Worm (Caenorhabditis elegans) whole organism, L3 larva: Measurements from ENCODE around the gene C55B6.1.

Experiments used
- R02D3.7 ChIP-seq: fragments of 150-350 bp; optimal IDR thresholded peaks from 2 replicates; lab custom pipeline; 2014; ENCODE audit warnings: missing biosample characterization, missing genetic modification characterization
- ama-1 ChIP-seq: fragments of 150-350 bp; optimal IDR thresholded peaks from 2 replicates; lab custom pipeline; 2018
- ceh-16 ChIP-seq: sonication (generic microtip); optimal IDR thresholded peaks from 2 replicates; lab custom pipeline; 2017; ENCODE audit warnings: missing biosample characterization, missing genetic modification characterization
- ceh-28 ChIP-seq: fragments of 150-350 bp; optimal IDR thresholded peaks from 2 replicates; lab custom pipeline; 2014; ENCODE audit warnings: missing biosample characterization, missing genetic modification reagents, missing genetic modification characterization
- ceh-9 ChIP-seq: sonication (generic microtip); optimal IDR thresholded peaks from 2 replicates; lab custom pipeline; 2018; ENCODE audit warnings: missing biosample characterization, missing genetic modification characterization
- daf-12 ChIP-seq: fragments of 150-350 bp; optimal IDR thresholded peaks from 2 replicates; lab custom pipeline; 2014; ENCODE audit warnings: missing biosample characterization, missing genetic modification reagents, missing genetic modification characterization
- egl-5 ChIP-seq: fragments of 150-350 bp; optimal IDR thresholded peaks from 2 replicates; lab custom pipeline; 2017; ENCODE audit warnings: missing biosample characterization, missing genetic modification reagents, missing genetic modification characterization, inconsistent platforms
- elt-1 ChIP-seq: fragments of 150-350 bp; optimal IDR thresholded peaks from 2 replicates; lab custom pipeline; 2014; ENCODE audit warnings: missing biosample characterization, missing genetic modification characterization
- elt-2 ChIP-seq: sonication (generic microtip); optimal IDR thresholded peaks from 2 replicates; lab custom pipeline; 2016; ENCODE audit warnings: missing genetic modification reagents, mild to moderate bottlenecking, missing genetic modification characterization, missing compliant biosample characterization
- elt-3 ChIP-seq, 3 experiments: fragments of 150-350 bp in 1 of 3; sonication (generic microtip) in 2 of 3; optimal IDR thresholded peaks; 2 replicates in 2 of 3; 4 replicates in 1 of 3; lab custom pipeline; 2014 to 2017; ENCODE audit warnings: missing biosample characterization in 3 of 3, missing genetic modification characterization in 3 of 3
- fkh-10 ChIP-seq: sonication (generic microtip); optimal IDR thresholded peaks from 2 replicates; lab custom pipeline; 2017; ENCODE audit warnings: missing biosample characterization, missing genetic modification reagents, missing genetic modification characterization
- fos-1 ChIP-seq: fragments of 150-350 bp; optimal IDR thresholded peaks from 2 replicates; lab custom pipeline; 2014; ENCODE audit warnings: missing biosample characterization, missing genetic modification characterization
- hmg-11 ChIP-seq: sonication (generic microtip); optimal IDR thresholded peaks from 2 replicates; lab custom pipeline; 2016; ENCODE audit warnings: missing genetic modification characterization, missing compliant biosample characterization
- lin-15B ChIP-seq: fragments of 150-350 bp; optimal IDR thresholded peaks from 2 replicates; lab custom pipeline; 2014; ENCODE audit warnings: missing biosample characterization, missing genetic modification characterization
- lin-39 ChIP-seq: fragments of 150-350 bp; optimal IDR thresholded peaks from 2 replicates; lab custom pipeline; 2018; ENCODE audit warnings: missing biosample characterization, missing genetic modification reagents, missing genetic modification characterization
- lsy-12 ChIP-seq: sonication (generic microtip); optimal IDR thresholded peaks from 2 replicates; lab custom pipeline; 2016; ENCODE audit warnings: mild to moderate bottlenecking, missing genetic modification characterization, missing compliant biosample characterization
- mdl-1 ChIP-seq: fragments of 150-350 bp; optimal IDR thresholded peaks from 2 replicates; lab custom pipeline; 2014; ENCODE audit warnings: missing biosample characterization, missing genetic modification characterization
- mml-1 ChIP-seq: fragments of 150-350 bp; sonication (generic microtip); optimal IDR thresholded peaks from 3 replicates; lab custom pipeline; 2014; ENCODE audit warnings: missing biosample characterization, missing genetic modification characterization
- nfya-1 ChIP-seq: sonication (generic microtip); optimal IDR thresholded peaks from 2 replicates; lab custom pipeline; 2017; ENCODE audit warnings: missing genetic modification characterization, mild to moderate bottlenecking, missing compliant biosample characterization, antibody characterized with exemption, moderate library complexity; ENCODE audit not compliant: insufficient read depth
- nhr-11 ChIP-seq: fragments of 150-350 bp; optimal IDR thresholded peaks from 2 replicates; lab custom pipeline; 2014; ENCODE audit warnings: missing biosample characterization, missing genetic modification characterization
- nhr-12 ChIP-seq: fragments of 150-350 bp; optimal IDR thresholded peaks from 2 replicates; lab custom pipeline; 2014; ENCODE audit warnings: missing biosample characterization, missing genetic modification characterization
- nhr-23 ChIP-seq: fragments of 150-350 bp; optimal IDR thresholded peaks from 2 replicates; lab custom pipeline; 2014; ENCODE audit warnings: missing biosample characterization, missing genetic modification reagents, missing genetic modification characterization
- nhr-237 ChIP-seq: fragments of 150-350 bp; optimal IDR thresholded peaks from 2 replicates; lab custom pipeline; 2014; ENCODE audit warnings: missing biosample characterization, missing genetic modification characterization
- nhr-28 ChIP-seq: fragments of 150-350 bp; optimal IDR thresholded peaks from 2 replicates; lab custom pipeline; 2014; ENCODE audit warnings: missing biosample characterization, missing genetic modification characterization
- nhr-43 ChIP-seq: sonication (generic microtip); optimal IDR thresholded peaks from 2 replicates; lab custom pipeline; 2016; ENCODE audit warnings: mild to moderate bottlenecking, missing genetic modification characterization, missing compliant biosample characterization; ENCODE audit not compliant: poor library complexity, severe bottlenecking
- nhr-67 ChIP-seq: fragments of 150-350 bp; optimal IDR thresholded peaks from 2 replicates; lab custom pipeline; 2014; ENCODE audit warnings: missing biosample characterization, missing genetic modification characterization
- nhr-76 ChIP-seq: fragments of 150-350 bp; sonication (generic microtip); optimal IDR thresholded peaks from 5 replicates; lab custom pipeline; 2014; ENCODE audit warnings: missing biosample characterization, missing genetic modification characterization
- pha-4 ChIP-seq: fragments of 150-350 bp; optimal IDR thresholded peaks from 2 replicates; lab custom pipeline; 2014; ENCODE audit warnings: missing biosample characterization, missing genetic modification reagents, missing genetic modification characterization
- pqm-1 ChIP-seq: fragments of 150-350 bp; optimal IDR thresholded peaks from 2 replicates; lab custom pipeline; 2017; ENCODE audit warnings: missing biosample characterization, missing genetic modification characterization, inconsistent platforms
- skn-1 ChIP-seq: fragments of 150-350 bp; optimal IDR thresholded peaks from 2 replicates; lab custom pipeline; 2014; ENCODE audit warnings: missing biosample characterization, missing genetic modification characterization
- snpc-4 ChIP-seq: fragments of 150-350 bp; optimal IDR thresholded peaks from 2 replicates; lab custom pipeline; 2014; ENCODE audit warnings: missing biosample characterization, missing genetic modification characterization
- tbx-2 ChIP-seq: sonication (generic microtip); optimal IDR thresholded peaks from 2 replicates; lab custom pipeline; 2016; ENCODE audit warnings: mild to moderate bottlenecking, missing genetic modification characterization, missing compliant biosample characterization
- unc-39 ChIP-seq: sonication (generic microtip); optimal IDR thresholded peaks from 4 replicates; lab custom pipeline; 2017; ENCODE audit warnings: missing biosample characterization, missing genetic modification characterization
- unc-62 ChIP-seq: fragments of 150-350 bp; sonication (generic microtip); optimal IDR thresholded peaks from 4 replicates; lab custom pipeline; 2014; ENCODE audit warnings: missing biosample characterization, missing genetic modification reagents, missing genetic modification characterization
- ztf-11 ChIP-seq: fragments of 150-350 bp; optimal IDR thresholded peaks from 2 replicates; lab custom pipeline; 2014; ENCODE audit warnings: missing biosample characterization, missing genetic modification characterization
- ztf-4 ChIP-seq: fragments of 150-350 bp; optimal IDR thresholded peaks from 2 replicates; lab custom pipeline; 2014; ENCODE audit warnings: missing biosample characterization, missing genetic modification characterization

Gene C55B6.1

ce11 chrX:7236717-7237116, 36.6 kb downstream of the C55B6.1 start:
- TF ChIP-seq mml-1 (tag; lab: Kevin White, UChicago) (no peak), elt-1 (no peak), ztf-11 (tag; lab: Kevin White, UChicago) (no peak), nfya-1 (tag; lab: Kevin White, UChicago) (peak; percentile 27), daf-12 (tag; lab: Kevin White, UChicago) (no peak), pha-4 (tag; lab: Kevin White, UChicago) (no peak), nhr-28 (tag; lab: Kevin White, UChicago) (no peak), tbx-2 (no peak), unc-39 (no peak), snpc-4 (tag; lab: Kevin White, UChicago) (no peak), nhr-12 (no peak), ceh-9 (tag; lab: Kevin White, UChicago) (no peak), lin-39 (tag; lab: Kevin White, UChicago) (peak; percentile 59), elt-3 (tag; optimal IDR thresholded peaks at IDR 0.05; lab: Kevin White, UChicago) (no peak), lsy-12 (tag; lab: Kevin White, UChicago) (no peak), lin-15B (tag; lab: Kevin White, UChicago) (no peak), pqm-1 (tag; lab: Kevin White, UChicago) (no peak), fkh-10 (GFP tag; lab: Kevin White, UChicago) (no peak), ceh-28 (tag; lab: Kevin White, UChicago) (no peak), unc-62 (GFP tag; lab: Kevin White, UChicago) (no peak), R02D3.7 (tag; lab: Kevin White, UChicago) (no peak), egl-5 (peak; percentile 27), fos-1 (tag; lab: Kevin White, UChicago) (no peak), mdl-1 (tag; lab: Kevin White, UChicago) (no peak), nhr-11 (peak; percentile 29), ama-1 (no peak), hmg-11 (no peak), ztf-4 (tag; lab: Kevin White, UChicago) (no peak), nhr-237 (tag; lab: Kevin White, UChicago) (no peak), nhr-67 (tag; lab: Kevin White, UChicago) (no peak), skn-1 (tag; lab: Kevin White, UChicago) (no peak)

ce11 chrX:7238562-7238961, 38.4 kb downstream of the C55B6.1 start, which contains the start of gene F46H5.3:
TSS of gene F46H5.3 (minus strand) at chrX:7238662.
- TF ChIP-seq elt-2 (tag; lab: Kevin White, UChicago) (peak; percentile 18), elt-1 (no peak)
- TF ChIP-seq, all 47 proteins: peak for 1

- no peak for TF ChIP-seq lsy-12 (tag; lab: Kevin White, UChicago)
- TF ChIP-seq nhr-23 (tag; lab: Kevin White, UChicago) = peak; percentile 24
- TF ChIP-seq ztf-11 (tag; lab: Kevin White, UChicago) = no peak
- TF ChIP-seq mml-1 (tag; lab: Kevin White, UChicago) = no peak
- TF ChIP-seq R02D3.7 (tag; lab: Kevin White, UChicago) = no peak
- no peak for TF ChIP-seq nhr-76
- TF ChIP-seq daf-12 (tag; lab: Kevin White, UChicago) = no peak
- TF ChIP-seq nhr-43 (tag; lab: Kevin White, UChicago) = peak; percentile 46
- TF ChIP-seq ceh-16 = no peak
- TF ChIP-seq fkh-10 (GFP tag; lab: Kevin White, UChicago) = no peak
- no peak for TF ChIP-seq elt-1
- no peak for TF ChIP-seq pha-4 (tag; lab: Kevin White, UChicago)
- TF ChIP-seq elt-2 (tag; lab: Kevin White, UChicago) = no peak
- no peak for TF ChIP-seq lin-15B (tag; lab: Kevin White, UChicago)
These were observed 42.0 kb downstream of the C55B6.1 start for ce11 chrX:7242119-7242518.

- peak; percentile 24 for TF ChIP-seq pqm-1 (tag; lab: Kevin White, UChicago)
- TF ChIP-seq snpc-4 (tag; lab: Kevin White, UChicago) = no peak
- TF ChIP-seq elt-2 (tag; lab: Kevin White, UChicago) = peak; percentile 63
These were observed 42.7 kb downstream of the C55B6.1 start, which contains the start of gene F46H5.7 for ce11 chrX:7242878-7243277. TSS of gene F46H5.7 (minus strand) at chrX:7242983.
